Worm (Caenorhabditis elegans) whole organism, L3 larva: ENCODE results near the gene sdz-37.

Experiments used
- ZK546.5 ChIP-seq: sonication (generic microtip); optimal IDR thresholded peaks from 2 replicates; lab custom pipeline; 2017; ENCODE audit warnings: missing biosample characterization, missing genetic modification characterization
- ama-1 ChIP-seq: fragments of 150-350 bp; optimal IDR thresholded peaks from 2 replicates; lab custom pipeline; 2018
- ceh-16 ChIP-seq: sonication (generic microtip); optimal IDR thresholded peaks from 2 replicates; lab custom pipeline; 2017; ENCODE audit warnings: missing biosample characterization, missing genetic modification characterization
- ceh-28 ChIP-seq: fragments of 150-350 bp; optimal IDR thresholded peaks from 2 replicates; lab custom pipeline; 2014; ENCODE audit warnings: missing biosample characterization, missing genetic modification reagents, missing genetic modification characterization
- ceh-9 ChIP-seq: sonication (generic microtip); optimal IDR thresholded peaks from 2 replicates; lab custom pipeline; 2018; ENCODE audit warnings: missing biosample characterization, missing genetic modification characterization
- daf-12 ChIP-seq: fragments of 150-350 bp; optimal IDR thresholded peaks from 2 replicates; lab custom pipeline; 2014; ENCODE audit warnings: missing biosample characterization, missing genetic modification reagents, missing genetic modification characterization
- egl-27 ChIP-seq: sonication (generic microtip); optimal IDR thresholded peaks from 4 replicates; lab custom pipeline; 2017; ENCODE audit warnings: missing biosample characterization, missing genetic modification reagents, missing genetic modification characterization
- egl-5 ChIP-seq: fragments of 150-350 bp; optimal IDR thresholded peaks from 2 replicates; lab custom pipeline; 2017; ENCODE audit warnings: missing biosample characterization, missing genetic modification reagents, missing genetic modification characterization, inconsistent platforms
- elt-2 ChIP-seq: sonication (generic microtip); optimal IDR thresholded peaks from 2 replicates; lab custom pipeline; 2016; ENCODE audit warnings: missing genetic modification reagents, mild to moderate bottlenecking, missing genetic modification characterization, missing compliant biosample characterization
- elt-3 ChIP-seq, 3 experiments: fragments of 150-350 bp in 1 of 3; sonication (generic microtip) in 2 of 3; optimal IDR thresholded peaks; 2 replicates in 2 of 3; 4 replicates in 1 of 3; lab custom pipeline; 2014 to 2017; ENCODE audit warnings: missing biosample characterization in 3 of 3, missing genetic modification characterization in 3 of 3
- fkh-10 ChIP-seq: sonication (generic microtip); optimal IDR thresholded peaks from 2 replicates; lab custom pipeline; 2017; ENCODE audit warnings: missing biosample characterization, missing genetic modification reagents, missing genetic modification characterization
- fkh-2 ChIP-seq: fragments of 150-350 bp; optimal IDR thresholded peaks from 2 replicates; lab custom pipeline; 2014; ENCODE audit warnings: missing biosample characterization, missing genetic modification reagents, missing genetic modification characterization
- fos-1 ChIP-seq: fragments of 150-350 bp; optimal IDR thresholded peaks from 2 replicates; lab custom pipeline; 2014; ENCODE audit warnings: missing biosample characterization, missing genetic modification characterization
- hmg-11 ChIP-seq: sonication (generic microtip); optimal IDR thresholded peaks from 2 replicates; lab custom pipeline; 2016; ENCODE audit warnings: missing genetic modification characterization, missing compliant biosample characterization
- jun-1 ChIP-seq: fragments of 150-350 bp; optimal IDR thresholded peaks from 2 replicates; lab custom pipeline; 2014; ENCODE audit warnings: missing biosample characterization, missing genetic modification reagents, missing genetic modification characterization
- lin-39 ChIP-seq: fragments of 150-350 bp; optimal IDR thresholded peaks from 2 replicates; lab custom pipeline; 2018; ENCODE audit warnings: missing biosample characterization, missing genetic modification reagents, missing genetic modification characterization
- mdl-1 ChIP-seq: fragments of 150-350 bp; optimal IDR thresholded peaks from 2 replicates; lab custom pipeline; 2014; ENCODE audit warnings: missing biosample characterization, missing genetic modification characterization
- mml-1 ChIP-seq: fragments of 150-350 bp; sonication (generic microtip); optimal IDR thresholded peaks from 3 replicates; lab custom pipeline; 2014; ENCODE audit warnings: missing biosample characterization, missing genetic modification characterization
- nfya-1 ChIP-seq: sonication (generic microtip); optimal IDR thresholded peaks from 2 replicates; lab custom pipeline; 2017; ENCODE audit warnings: missing genetic modification characterization, mild to moderate bottlenecking, missing compliant biosample characterization, antibody characterized with exemption, moderate library complexity; ENCODE audit not compliant: insufficient read depth
- nhr-11 ChIP-seq: fragments of 150-350 bp; optimal IDR thresholded peaks from 2 replicates; lab custom pipeline; 2014; ENCODE audit warnings: missing biosample characterization, missing genetic modification characterization
- nhr-12 ChIP-seq: fragments of 150-350 bp; optimal IDR thresholded peaks from 2 replicates; lab custom pipeline; 2014; ENCODE audit warnings: missing biosample characterization, missing genetic modification characterization
- nhr-23 ChIP-seq: fragments of 150-350 bp; optimal IDR thresholded peaks from 2 replicates; lab custom pipeline; 2014; ENCODE audit warnings: missing biosample characterization, missing genetic modification reagents, missing genetic modification characterization
- nhr-237 ChIP-seq: fragments of 150-350 bp; optimal IDR thresholded peaks from 2 replicates; lab custom pipeline; 2014; ENCODE audit warnings: missing biosample characterization, missing genetic modification characterization
- nhr-25 ChIP-seq: sonication (generic microtip); optimal IDR thresholded peaks from 2 replicates; lab custom pipeline; 2017; ENCODE audit warnings: missing biosample characterization, missing genetic modification characterization
- nhr-28 ChIP-seq: fragments of 150-350 bp; optimal IDR thresholded peaks from 2 replicates; lab custom pipeline; 2014; ENCODE audit warnings: missing biosample characterization, missing genetic modification characterization
- nhr-67 ChIP-seq: fragments of 150-350 bp; optimal IDR thresholded peaks from 2 replicates; lab custom pipeline; 2014; ENCODE audit warnings: missing biosample characterization, missing genetic modification characterization
- nhr-76 ChIP-seq: fragments of 150-350 bp; sonication (generic microtip); optimal IDR thresholded peaks from 5 replicates; lab custom pipeline; 2014; ENCODE audit warnings: missing biosample characterization, missing genetic modification characterization
- nhr-77 ChIP-seq: fragments of 150-350 bp; optimal IDR thresholded peaks from 2 replicates; lab custom pipeline; 2014; ENCODE audit warnings: missing biosample characterization, missing genetic modification characterization
- pha-4 ChIP-seq: fragments of 150-350 bp; optimal IDR thresholded peaks from 2 replicates; lab custom pipeline; 2014; ENCODE audit warnings: missing biosample characterization, missing genetic modification reagents, missing genetic modification characterization
- pqm-1 ChIP-seq: fragments of 150-350 bp; optimal IDR thresholded peaks from 2 replicates; lab custom pipeline; 2017; ENCODE audit warnings: missing biosample characterization, missing genetic modification characterization, inconsistent platforms
- sea-2 ChIP-seq: fragments of 150-350 bp; sonication (generic microtip); optimal IDR thresholded peaks from 4 replicates; lab custom pipeline; 2014; ENCODE audit warnings: missing biosample characterization, missing genetic modification reagents, missing genetic modification characterization
- snpc-4 ChIP-seq: fragments of 150-350 bp; optimal IDR thresholded peaks from 2 replicates; lab custom pipeline; 2014; ENCODE audit warnings: missing biosample characterization, missing genetic modification characterization
- tbx-2 ChIP-seq: sonication (generic microtip); optimal IDR thresholded peaks from 2 replicates; lab custom pipeline; 2016; ENCODE audit warnings: mild to moderate bottlenecking, missing genetic modification characterization, missing compliant biosample characterization
- unc-39 ChIP-seq: sonication (generic microtip); optimal IDR thresholded peaks from 4 replicates; lab custom pipeline; 2017; ENCODE audit warnings: missing biosample characterization, missing genetic modification characterization
- unc-62 ChIP-seq: fragments of 150-350 bp; sonication (generic microtip); optimal IDR thresholded peaks from 4 replicates; lab custom pipeline; 2014; ENCODE audit warnings: missing biosample characterization, missing genetic modification reagents, missing genetic modification characterization
- ztf-11 ChIP-seq: fragments of 150-350 bp; optimal IDR thresholded peaks from 2 replicates; lab custom pipeline; 2014; ENCODE audit warnings: missing biosample characterization, missing genetic modification characterization

Gene sdz-37

ce11 chrII:10466552-10466951 is 1.9 kb downstream of the sdz-37 start, which contains the start of gene tnc-2:
Gene tnc-2, plus strand, starts transcription at chrII:10466852.
- no peak for TF ChIP-seq mml-1 (tag; lab: Kevin White, UChicago)
- no peak for TF ChIP-seq nhr-23 (tag; lab: Kevin White, UChicago)

ce11 chrII:10470159-10470558 is 5.5 kb downstream of the sdz-37 start, which contains the start of gene clec-143:
Gene clec-143, minus strand, starts transcription at chrII:10470297.
- TF ChIP-seq ceh-16 = no peak
- TF ChIP-seq elt-2 = peak; percentile 59
- no peak for TF ChIP-seq nhr-77 (tag; lab: Kevin White, UChicago)

ce11 chrII:10471247-10471646 is 6.6 kb downstream of the sdz-37 start, which contains the start of gene ZK666.1:
Gene ZK666.1, minus strand, starts transcription at chrII:10471347.
- TF ChIP-seq hmg-11 (tag; lab: Kevin White, UChicago) (no peak), pqm-1 (tag; lab: Kevin White, UChicago) (no peak), ztf-11 (tag; lab: Kevin White, UChicago) (no peak)
- TF ChIP-seq, all 47 proteins: peak for 0

- TF ChIP-seq nhr-23 (tag; lab: Kevin White, UChicago) (no peak), fkh-2 (tag; lab: Kevin White, UChicago) (no peak), fkh-10 (GFP tag; lab: Kevin White, UChicago) (no peak), nhr-237 (tag; lab: Kevin White, UChicago) (no peak), nhr-12 (no peak), unc-39 (no peak), nhr-28 (tag; lab: Kevin White, UChicago) (no peak), ceh-16 (no peak), tbx-2 (tag; lab: Kevin White, UChicago) (no peak), sea-2 (GFP tag; lab: Kevin White, UChicago) (no peak), mdl-1 (tag; lab: Kevin White, UChicago) (no peak), nhr-11 (tag; lab: Kevin White, UChicago) (no peak), nhr-76 (tag; lab: Kevin White, UChicago) (no peak), ztf-11 (tag; lab: Kevin White, UChicago) (no peak), fos-1 (tag; lab: Kevin White, UChicago) (no peak), unc-62 (GFP tag; lab: Kevin White, UChicago) (no peak), ceh-9 (tag; lab: Kevin White, UChicago) (no peak), nhr-77 (tag; lab: Kevin White, UChicago) (no peak)
Observed at ce11 chrII:10471790-10472189, 7.1 kb downstream of the sdz-37 start, which contains the start of gene ZK666.2. Gene ZK666.2, minus strand, starts transcription at chrII:10471890.

- TF ChIP-seq snpc-4 (tag; lab: Kevin White, UChicago) = no peak
- TF ChIP-seq fkh-10 (GFP tag; lab: Kevin White, UChicago) = no peak
- TF ChIP-seq lin-39 = no peak
- no peak for TF ChIP-seq ZK546.5 (tag; lab: Kevin White, UChicago)
- TF ChIP-seq nhr-25 (tag; lab: Kevin White, UChicago) = no peak
- TF ChIP-seq ama-1 = no peak
- no peak for TF ChIP-seq jun-1 (tag; lab: Kevin White, UChicago)
- no peak for TF ChIP-seq elt-3 (tag; optimal IDR thresholded peaks at IDR 0.05; lab: Kevin White, UChicago)
- TF ChIP-seq nhr-76 (tag; lab: Kevin White, UChicago) = no peak
- TF ChIP-seq unc-39 = no peak
- TF ChIP-seq nfya-1 (tag; lab: Kevin White, UChicago) = no peak
- no peak for TF ChIP-seq unc-62 (GFP tag; lab: Kevin White, UChicago)
- TF ChIP-seq egl-5 (tag; lab: Kevin White, UChicago) = no peak
- no peak for TF ChIP-seq nhr-67 (tag; lab: Kevin White, UChicago)
- TF ChIP-seq ceh-28 = no peak
Observed at ce11 chrII:10476039-10476438, 11.4 kb downstream of the sdz-37 start, which contains the start of gene clec-58. Gene clec-58, minus strand, starts transcription at chrII:10476139.

- no peak for TF ChIP-seq daf-12
- TF ChIP-seq elt-3 (tag; optimal IDR thresholded peaks at IDR 0.05; lab: Kevin White, UChicago) = no peak
- TF ChIP-seq unc-62 (GFP tag; lab: Kevin White, UChicago) = no peak
- TF ChIP-seq pha-4 (tag; lab: Kevin White, UChicago) = no peak
- TF ChIP-seq sea-2 (GFP tag; lab: Kevin White, UChicago) = no peak
- no peak for TF ChIP-seq ceh-9 (tag; lab: Kevin White, UChicago)
- no peak for TF ChIP-seq nhr-67 (tag; lab: Kevin White, UChicago)
- TF ChIP-seq lin-39 = no peak
- TF ChIP-seq mdl-1 (tag; lab: Kevin White, UChicago) = no peak
- no peak for TF ChIP-seq ceh-28
- TF ChIP-seq pqm-1 (tag; lab: Kevin White, UChicago) = no peak
- TF ChIP-seq ZK546.5 (tag; lab: Kevin White, UChicago) = no peak
- no peak for TF ChIP-seq nhr-11 (tag; lab: Kevin White, UChicago)
- TF ChIP-seq nhr-25 (tag; lab: Kevin White, UChicago) = no peak
- TF ChIP-seq egl-5 (tag; lab: Kevin White, UChicago) = no peak
- TF ChIP-seq egl-27 = no peak
Observed at ce11 chrII:10476959-10477358, 12.3 kb downstream of the sdz-37 start, which contains the start of gene ZK666.4. Gene ZK666.4, plus strand, starts transcription at chrII:10477259.
